Fruit fly (Drosophila melanogaster) whole organism, embryonic: ENCODE data around the gene CG7896.

Source experiments
- Atf6 ChIP-seq: fragments of 200-800 bp; sonication (Bioruptor generic); IDR thresholded peaks from 2 replicates; pipeline ENCODE4 v1.3.6; 2022; ENCODE audit warnings: missing biosample characterization, missing genetic modification characterization
- C15 ChIP-seq: fragments of 200-800 bp; sonication (Bioruptor generic); IDR thresholded peaks from 3 replicates; pipeline ENCODE4 v1.3.6; 2022; ENCODE audit warnings: missing biosample characterization, missing genetic modification characterization
- CG10267 ChIP-seq: fragments of 200-800 bp; sonication (Bioruptor generic); optimal IDR thresholded peaks from 2 replicates; lab custom pipeline; 2018; ENCODE audit warnings: missing biosample characterization, mild to moderate bottlenecking, missing genetic modification characterization, moderate library complexity
- CG11456 ChIP-seq: fragments of 200-800 bp; sonication (Bioruptor generic); IDR thresholded peaks from 3 replicates; pipeline ENCODE4 v1.3.6; 2022; ENCODE audit warnings: missing biosample characterization, missing genetic modification characterization
- CG11696 ChIP-seq: fragments of 200-800 bp; sonication (Bioruptor generic); IDR thresholded peaks from 2 replicates; pipeline ENCODE4 v1.3.6; 2022; ENCODE audit warnings: missing biosample characterization, missing genetic modification characterization
- CG12659 ChIP-seq: fragments of 200-800 bp; sonication (Bioruptor generic); optimal IDR thresholded peaks from 3 replicates; lab custom pipeline; 2017; ENCODE audit warnings: mild to moderate bottlenecking, missing biosample characterization, missing genetic modification reagents, missing genetic modification characterization
- CG14441 ChIP-seq: fragments of 200-800 bp; sonication (Bioruptor generic); IDR thresholded peaks from 2 replicates; pipeline ENCODE4 v1.3.6; 2022; ENCODE audit warnings: missing biosample characterization, missing genetic modification characterization
- CG15269 ChIP-seq: fragments of 200-800 bp; sonication (Bioruptor generic); optimal IDR thresholded peaks from 2 replicates; lab custom pipeline; 2018; ENCODE audit warnings: missing biosample characterization, mild to moderate bottlenecking, missing genetic modification characterization, moderate library complexity
- CG1529 ChIP-seq: fragments of 200-800 bp; sonication (Bioruptor generic); optimal IDR thresholded peaks from 3 replicates; lab custom pipeline; 2018; ENCODE audit warnings: missing biosample characterization, missing genetic modification characterization
- CG16863 ChIP-seq: fragments of 200-800 bp; sonication (Bioruptor generic); optimal IDR thresholded peaks from 3 replicates; lab custom pipeline; 2016; ENCODE audit warnings: missing biosample characterization, missing genetic modification characterization
- CG18011 ChIP-seq: fragments of 200-800 bp; sonication (Bioruptor generic); optimal IDR thresholded peaks from 2 replicates; lab custom pipeline; 2017; ENCODE audit warnings: missing biosample characterization, missing genetic modification characterization, mild to moderate bottlenecking, moderate library complexity, missing genotype
- CG18599 ChIP-seq: fragments of 200-800 bp; sonication (Bioruptor generic); optimal IDR thresholded peaks from 3 replicates; lab custom pipeline; 2017; ENCODE audit warnings: missing biosample characterization, missing genetic modification characterization, mild to moderate bottlenecking, moderate library complexity, missing genetic modification reagents
- CG2129 ChIP-seq: fragments of 200-800 bp; sonication (Bioruptor generic); IDR thresholded peaks from 2 replicates; pipeline ENCODE4 v1.3.6; 2022; ENCODE audit warnings: missing biosample characterization, missing genetic modification characterization; ENCODE audit not compliant: partially characterized antibody
- CG33213 ChIP-seq: fragments of 200-800 bp; sonication (Bioruptor generic); optimal IDR thresholded peaks from 3 replicates; lab custom pipeline; 2016; ENCODE audit warnings: missing biosample characterization, missing genetic modification characterization
- CG34422 ChIP-seq: fragments of 200-800 bp; sonication (Bioruptor generic); IDR thresholded peaks from 3 replicates; pipeline ENCODE4 v1.3.6; 2022; ENCODE audit warnings: missing biosample characterization, missing genetic modification characterization
- CG4404 ChIP-seq: fragments of 200-800 bp; sonication (Bioruptor generic); IDR thresholded peaks from 2 replicates; pipeline ENCODE4 v1.3.6; 2022; ENCODE audit warnings: missing biosample characterization, missing genetic modification characterization
- CG6254 ChIP-seq: fragments of 200-800 bp; sonication (Bioruptor generic); optimal IDR thresholded peaks from 3 replicates; lab custom pipeline; 2017; ENCODE audit warnings: mild to moderate bottlenecking, missing biosample characterization, missing genetic modification reagents, missing genetic modification characterization
- CG7987 ChIP-seq: fragments of 200-800 bp; sonication (Bioruptor generic); optimal IDR thresholded peaks from 2 replicates; lab custom pipeline; 2018; ENCODE audit warnings: missing biosample characterization, mild to moderate bottlenecking, missing genetic modification characterization, moderate library complexity
- CG9817 ChIP-seq: fragments of 200-800 bp; sonication (Bioruptor generic); optimal IDR thresholded peaks from 2 replicates; lab custom pipeline; 2018; ENCODE audit warnings: missing biosample characterization, mild to moderate bottlenecking, missing genetic modification characterization, moderate library complexity
- CG9932 ChIP-seq: fragments of 200-800 bp; sonication (Bioruptor generic); IDR thresholded peaks from 2 replicates; pipeline ENCODE4 v1.3.6; 2022; ENCODE audit warnings: missing biosample characterization, missing genetic modification characterization
- Eip74EF ChIP-seq, 2 experiments: fragments of 200-800 bp in 1 of 2; fragments of >200 bp in 1 of 2; sonication (Bioruptor generic) in 1 of 2; optimal IDR thresholded peaks; 2 replicates each; lab custom pipeline; 2017 to 2019; ENCODE audit warnings: missing biosample characterization in 2 of 2, missing genetic modification characterization in 2 of 2, mild to moderate bottlenecking in 1 of 2, moderate library complexity in 1 of 2
- Fer1 ChIP-seq: fragments of 200-800 bp; sonication (Bioruptor generic); optimal IDR thresholded peaks from 2 replicates; lab custom pipeline; 2017; ENCODE audit warnings: missing biosample characterization, mild to moderate bottlenecking, missing genetic modification characterization
- H15 ChIP-seq: fragments of 200-800 bp; sonication (Bioruptor generic); IDR thresholded peaks from 3 replicates; pipeline ENCODE4 v1.3.6; 2022; ENCODE audit warnings: missing biosample characterization, missing genetic modification characterization
- Hand ChIP-seq: fragments of 200-800 bp; sonication (Bioruptor generic); optimal IDR thresholded peaks from 2 replicates; lab custom pipeline; 2017; ENCODE audit warnings: mild to moderate bottlenecking, missing biosample characterization, missing genetic modification reagents, missing genetic modification characterization
- Hmr ChIP-seq: fragments of 200-800 bp; sonication (Bioruptor generic); optimal IDR thresholded peaks from 3 replicates; lab custom pipeline; 2017; ENCODE audit warnings: mild to moderate bottlenecking, missing biosample characterization, missing genetic modification reagents, missing genetic modification characterization
- Hr51 ChIP-seq, 2 experiments: fragments of 200-800 bp; sonication (Bioruptor generic); optimal IDR thresholded peaks; 2 replicates in 1 of 2; 3 replicates in 1 of 2; lab custom pipeline; 2016 to 2018; ENCODE audit warnings: missing biosample characterization in 2 of 2, missing genetic modification characterization in 2 of 2, mild to moderate bottlenecking in 1 of 2, moderate library complexity in 1 of 2
- Meics ChIP-seq: fragments of 200-800 bp; sonication (Bioruptor generic); optimal IDR thresholded peaks from 2 replicates; lab custom pipeline; 2017; ENCODE audit warnings: missing biosample characterization, mild to moderate bottlenecking, missing genetic modification characterization
- NK7.1 ChIP-seq: fragments of 200-800 bp; sonication (Bioruptor generic); optimal IDR thresholded peaks from 3 replicates; lab custom pipeline; 2016; ENCODE audit warnings: missing biosample characterization, missing genetic modification characterization
- Trl ChIP-seq, 3 experiments: fragments of >200 bp in 2 of 3; fragments of 200-800 bp in 1 of 3; sonication (Bioruptor generic) in 1 of 3; optimal IDR thresholded peaks; 2 replicates in 1 of 3; 3 replicates in 2 of 3; lab custom pipeline; 2016 to 2017; ENCODE audit warnings: missing biosample characterization in 1 of 3, missing genetic modification characterization in 1 of 3
- Xbp1 ChIP-seq: fragments of 200-800 bp; sonication (Bioruptor generic); optimal IDR thresholded peaks from 3 replicates; lab custom pipeline; 2016; ENCODE audit warnings: missing biosample characterization, mild to moderate bottlenecking, missing genetic modification characterization
- ap ChIP-seq: fragments of 200-800 bp; sonication (Bioruptor generic); IDR thresholded peaks from 2 replicates; pipeline ENCODE4 v1.3.6; 2022; ENCODE audit warnings: missing biosample characterization, missing genetic modification characterization
- corto ChIP-seq: fragments of 200-800 bp; sonication (Bioruptor generic); optimal IDR thresholded peaks from 2 replicates; lab custom pipeline; 2016; ENCODE audit warnings: missing biosample characterization, mild to moderate bottlenecking, missing genetic modification characterization, moderate library complexity
- danr ChIP-seq: fragments of 200-800 bp; sonication (Bioruptor generic); IDR thresholded peaks from 2 replicates; pipeline ENCODE4 v1.3.6; 2022; ENCODE audit warnings: missing biosample characterization, missing genetic modification characterization
- fd3F ChIP-seq: fragments of 200-800 bp; sonication (Bioruptor generic); optimal IDR thresholded peaks from 2 replicates; lab custom pipeline; 2018; ENCODE audit warnings: missing biosample characterization, mild to moderate bottlenecking, missing genetic modification characterization, moderate library complexity
- gce ChIP-seq: fragments of 200-800 bp; sonication (Bioruptor generic); IDR thresholded peaks from 3 replicates; pipeline ENCODE4 v1.3.6; 2022; ENCODE audit warnings: missing biosample characterization, missing genetic modification characterization
- gem ChIP-seq: fragments of 200-800 bp; sonication (Bioruptor generic); optimal IDR thresholded peaks from 2 replicates; lab custom pipeline; 2019; ENCODE audit warnings: missing biosample characterization, mild to moderate bottlenecking, missing genetic modification characterization, moderate library complexity
- her ChIP-seq: fragments of 200-800 bp; sonication (Bioruptor generic); optimal IDR thresholded peaks from 2 replicates; lab custom pipeline; 2016; ENCODE audit warnings: missing biosample characterization, missing genetic modification characterization
- lilli ChIP-seq: fragments of 200-800 bp; sonication (Bioruptor generic); optimal IDR thresholded peaks from 3 replicates; lab custom pipeline; 2016; ENCODE audit warnings: missing biosample characterization, missing genetic modification characterization
- lmd ChIP-seq: fragments of 200-800 bp; sonication (Bioruptor generic); IDR thresholded peaks from 2 replicates; pipeline ENCODE4 v1.3.6; 2022; ENCODE audit warnings: missing biosample characterization, missing genetic modification characterization
- nau ChIP-seq: fragments of 200-800 bp; sonication (Bioruptor generic); optimal IDR thresholded peaks from 3 replicates; lab custom pipeline; 2017; ENCODE audit warnings: missing biosample characterization, mild to moderate bottlenecking, missing genetic modification characterization, missing genetic modification reagents
- pan ChIP-seq, 4 experiments: fragments of >200 bp in 3 of 4; fragments of 200-800 bp in 1 of 4; sonication (Bioruptor generic) in 1 of 4; optimal IDR thresholded peaks in 3 of 4; IDR thresholded peaks in 1 of 4; 2 replicates each; pipeline versions ENCODE4 v1.3.6 to Lab custom; 2017 to 2022; ENCODE audit warnings: missing biosample characterization in 2 of 4, missing genetic modification characterization in 2 of 4, mixed read lengths in 1 of 4
- repo ChIP-seq: fragments of 200-800 bp; sonication (Bioruptor generic); optimal IDR thresholded peaks from 2 replicates; lab custom pipeline; 2016; ENCODE audit warnings: missing biosample characterization, missing genetic modification characterization
- sens ChIP-seq: fragments of 200-800 bp; sonication (Bioruptor generic); peaks from one replicate; lab custom pipeline; 2016; ENCODE audit warnings: missing biosample characterization, missing genetic modification characterization
- shn ChIP-seq: fragments of 200-800 bp; sonication (Bioruptor generic); optimal IDR thresholded peaks from 3 replicates; lab custom pipeline; 2016; ENCODE audit warnings: missing biosample characterization, missing genetic modification characterization
- sna ChIP-seq: fragments of 200-800 bp; sonication (Bioruptor generic); IDR thresholded peaks from 2 replicates; pipeline ENCODE4 v1.3.6; 2022; ENCODE audit warnings: missing biosample characterization, missing genetic modification characterization; ENCODE audit not compliant: partially characterized antibody
- sob ChIP-seq: fragments of 200-800 bp; sonication (Bioruptor generic); IDR thresholded peaks from 2 replicates; pipeline ENCODE4 v1.3.6; 2022; ENCODE audit warnings: missing biosample characterization, missing genetic modification characterization
- twi ChIP-seq: fragments of 200-800 bp; optimal IDR thresholded peaks from 2 replicates; lab custom pipeline; 2019; ENCODE audit warnings: missing biosample characterization, mild to moderate bottlenecking, missing genetic modification characterization, moderate library complexity
- unpg ChIP-seq: fragments of 200-800 bp; sonication (Bioruptor generic); optimal IDR thresholded peaks from 3 replicates; lab custom pipeline; 2018; ENCODE audit warnings: missing biosample characterization, mild to moderate bottlenecking, missing genetic modification characterization, moderate library complexity
- vnd ChIP-seq: fragments of 200-800 bp; sonication (Bioruptor generic); IDR thresholded peaks from 3 replicates; pipeline ENCODE4 v1.3.6; 2022; ENCODE audit warnings: missing biosample characterization, missing genetic modification characterization; ENCODE audit not compliant: partially characterized antibody

CG7896 gene

dm6 chr3R:29978595-29978994 lies 4.6 kb upstream of the CG7896 start (continued):
- TF ChIP-seq her (GFP tag; lab: Kevin White, UChicago) (no peak), Hmr (GFP tag; lab: Kevin White, UChicago) (peak; percentile 53), CG18011 (GFP tag; lab: Kevin White, UChicago) (no peak), sna (no peak), gem (tag; lab: Kevin White, UChicago) (peak; percentile 46), NK7.1 (GFP tag; lab: Kevin White, UChicago) (no peak), repo (GFP tag; lab: Kevin White, UChicago) (no peak), twi (tag; lab: Kevin White, UChicago) (no peak), CG10267 (tag; lab: Kevin White, UChicago) (no peak), pan (optimal IDR thresholded peaks at IDR 0.05; lab: Kevin White, UChicago) (no peak), pan (GFP tag; optimal IDR thresholded peaks at IDR 0.05 in 1 of 2, IDR thresholded peaks at IDR 0.05 in 1 of 2) (peak in 1 of 2 experiments; percentile 40), Eip74EF (GFP tag; optimal IDR thresholded peaks at IDR 0.05; lab: Kevin White, UChicago) (no peak), CG15269 (peak; percentile 36), ap (GFP tag; lab: Robert Waterston, UW) (no peak), nau (GFP tag; lab: Kevin White, UChicago) (no peak), sens (GFP tag; lab: Kevin White, UChicago) (peak; percentile 54), CG6254 (GFP tag; lab: Kevin White, UChicago) (no peak), Hr51 (GFP tag; optimal IDR thresholded peaks at IDR 0.05; lab: Kevin White, UChicago) (peak in 1 of 2 experiments; percentile 48), sob (no peak), unpg (GFP tag; lab: Kevin White, UChicago) (peak; percentile 13), Xbp1 (GFP tag; lab: Kevin White, UChicago) (peak; percentile 6), fd3F (no peak), CG4404 (GFP tag; lab: Robert Waterston, UW) (no peak), CG11456 (0 out of 3 replicates have a peak, but pooled peaks have one; percentile 48), CG34422 (GFP tag; lab: Robert Waterston, UW) (0 out of 3 replicates have a peak, but pooled peaks have one; percentile 20), CG1529 (GFP tag; lab: Kevin White, UChicago) (no peak), CG33213 (no peak), CG12659 (GFP tag; lab: Kevin White, UChicago) (no peak), CG7987 (no peak), CG16863 (GFP tag; lab: Kevin White, UChicago) (no peak), shn (GFP tag; lab: Kevin White, UChicago) (no peak), lmd (GFP tag; lab: Robert Waterston, UW) (peak; percentile 53), lilli (GFP tag; lab: Kevin White, UChicago) (peak; percentile 21), CG9817 (tag; lab: Kevin White, UChicago) (peak; percentile 18), CG14441 (no peak), CG2129 (GFP tag; lab: Robert Waterston, UW) (no peak), C15 (GFP tag; lab: Robert Waterston, UW) (no peak), gce (peak; percentile 45; the same call in 1 of the 3 replicates), Fer1 (GFP tag; lab: Kevin White, UChicago) (peak; percentile 69), vnd (GFP tag; lab: Robert Waterston, UW) (no peak), Meics (GFP tag; lab: Kevin White, UChicago) (peak; percentile 51), Hand (GFP tag; lab: Kevin White, UChicago) (peak; percentile 43), Atf6 (GFP tag; lab: Robert Waterston, UW) (no peak), corto (GFP tag; lab: Kevin White, UChicago) (no peak), CG18599 (GFP tag; lab: Kevin White, UChicago) (peak; percentile 83), H15 (GFP tag; lab: Robert Waterston, UW) (no peak), danr (0 out of 2 replicates have a peak, but pooled peaks have one; percentile 27), CG11696 (no peak), Trl (optimal IDR thresholded peaks at IDR 0.05; lab: Kevin White, UChicago) (no peak), Trl (GFP tag; optimal IDR thresholded peaks at IDR 0.05; lab: Kevin White, UChicago) (no peak), CG9932 (GFP tag; lab: Robert Waterston, UW) (0 out of 2 replicates have a peak, but pooled peaks have one; percentile 27)
